Fruit fly (Drosophila melanogaster): Measurements from ENCODE around the gene Smr.

The Smr gene

DNA sequence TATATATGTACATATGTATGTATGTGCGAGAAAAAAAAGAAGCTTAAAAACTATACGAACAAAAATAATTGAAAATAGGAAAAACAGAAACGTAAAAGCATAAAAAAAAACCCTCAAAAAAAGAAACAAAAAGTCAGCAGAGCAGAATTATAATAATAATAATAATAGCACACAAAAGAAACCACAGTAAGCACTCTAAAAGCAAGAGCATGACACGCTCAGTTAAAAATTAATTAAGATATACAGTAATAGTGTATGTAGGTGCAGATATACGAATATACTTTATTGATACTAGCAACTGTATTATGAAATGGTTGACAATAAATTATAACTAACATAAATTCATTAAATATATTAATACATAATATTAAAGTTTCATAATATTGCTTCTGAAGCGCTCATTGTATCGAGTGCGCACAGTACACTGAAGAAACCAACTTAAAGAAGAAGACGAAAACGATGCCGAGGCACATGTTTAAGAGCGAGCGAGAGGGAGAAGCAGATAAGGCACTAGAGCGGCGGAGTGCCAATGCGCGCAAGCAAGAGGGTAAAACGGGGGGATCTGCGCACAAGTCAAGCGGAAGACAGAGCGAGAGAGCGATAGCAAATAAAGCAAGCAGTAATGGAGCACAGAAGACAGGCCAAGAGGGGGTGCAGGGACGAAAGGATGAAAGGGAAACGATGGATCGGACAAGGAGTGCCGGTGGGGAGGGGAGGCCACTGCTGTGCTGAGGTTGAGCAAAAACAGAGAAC lies 7.5 kb downstream of the Smr start (continued):
- TF ChIP-seq Mrtf (GFP tag; IDR thresholded peaks at IDR 0.05) (peak; percentile 83; the same call in 2 of the 3 replicates), BtbVII (GFP tag; optimal IDR thresholded peaks at IDR 0.05) (peak; percentile 86), sim (GFP tag; IDR thresholded peaks at IDR 0.05) (no peak), D19B (GFP tag; optimal IDR thresholded peaks at IDR 0.05) (peak; percentile 79), CG7987 (GFP tag; optimal IDR thresholded peaks at IDR 0.05) (peak; percentile 53), Jarid2 (GFP tag; optimal IDR thresholded peaks at IDR 0.05) (peak; percentile 64), CrebB (tag; optimal IDR thresholded peaks at IDR 0.05) (peak; percentile 53), slbo (GFP tag; IDR thresholded peaks at IDR 0.05) (peak; percentile 93), sna (GFP tag; IDR thresholded peaks at IDR 0.05; ENCODE audit: partially characterized antibody) (0 out of 2 replicates have a peak, but pooled peaks have one; percentile 14), crol (GFP tag; IDR thresholded peaks at IDR 0.05) (peak; percentile 100), CG8089 (GFP tag; optimal IDR thresholded peaks at IDR 0.05) (no peak), Xrp1 (GFP tag; IDR thresholded peaks at IDR 0.05) (peak; percentile 89), Elba2 (GFP tag; optimal IDR thresholded peaks at IDR 0.05) (no peak), Bgb (GFP tag; IDR thresholded peaks at IDR 0.05; ENCODE audit: partially characterized antibody) (peak; percentile 56; the same call in 1 of the 2 replicates), toy (GFP tag; IDR thresholded peaks at IDR 0.05) (peak; percentile 55; the same call in 1 of the 2 replicates), wdn (GFP tag; IDR thresholded peaks at IDR 0.05) (peak; percentile 84), Side (GFP tag; optimal IDR thresholded peaks at IDR 0.05) (no peak), CG11247 (GFP tag; IDR thresholded peaks at IDR 0.05) (peak; percentile 84; the same call in 1 of the 2 replicates), Stat92E (GFP tag; optimal IDR thresholded peaks at IDR 0.05) (no peak), CG12219 (GFP tag; optimal IDR thresholded peaks at IDR 0.05) (peak; percentile 61), az2 (GFP tag; optimal IDR thresholded peaks at IDR 0.05) (peak; percentile 78), tll (GFP tag; optimal IDR thresholded peaks at IDR 0.05) (peak in 1 of 2 experiments; percentile 10), CG10543 (GFP tag; optimal IDR thresholded peaks at IDR 0.05) (peak; percentile 96), trh (GFP tag; optimal IDR thresholded peaks at IDR 0.05) (peak; percentile 52), CG8281 (tag; optimal IDR thresholded peaks at IDR 0.05) (peak; percentile 78), Poxn (GFP tag; IDR thresholded peaks at IDR 0.05) (peak; percentile 74), CG3995 (GFP tag; optimal IDR thresholded peaks at IDR 0.05) (peak; percentile 46), chinmo (GFP tag; IDR thresholded peaks at IDR 0.05; ENCODE audit: partially characterized antibody) (peak; percentile 67; the same call in 2 of the 4 replicates), CG6854 (GFP tag; optimal IDR thresholded peaks at IDR 0.05) (peak; percentile 84), CG7745 (tag; optimal IDR thresholded peaks at IDR 0.05) (no peak), MBD-R2 (GFP tag; IDR thresholded peaks at IDR 0.05) (peak; percentile 57; the same call in 1 of the 2 replicates), eyg (GFP tag; optimal IDR thresholded peaks at IDR 0.05) (no peak), CG9817 (tag; optimal IDR thresholded peaks at IDR 0.05) (peak; percentile 94), ab (GFP tag; optimal IDR thresholded peaks at IDR 0.05) (no peak), Hey (tag; optimal IDR thresholded peaks at IDR 0.05) (no peak), CG7963 (GFP tag; IDR thresholded peaks at IDR 0.05; ENCODE audit: partially characterized antibody) (no peak), bab2 (GFP tag; optimal IDR thresholded peaks at IDR 0.05) (no peak), hb (GFP tag; IDR thresholded peaks at IDR 0.05; ENCODE audit: partially characterized antibody) (no peak), CG6689 (GFP tag; IDR thresholded peaks at IDR 0.05) (peak; percentile 89), pb (GFP tag; optimal IDR thresholded peaks at IDR 0.05) (no peak), sqz (GFP tag; optimal IDR thresholded peaks at IDR 0.05) (peak; percentile 73), CG3847 (GFP tag; IDR thresholded peaks at IDR 0.05) (peak; percentile 89), vvl (GFP tag; IDR thresholded peaks at IDR 0.05) (peak; percentile 88), slou (GFP tag; optimal IDR thresholded peaks at IDR 0.05) (peak; percentile 71), CG10267 (tag; optimal IDR thresholded peaks at IDR 0.05) (peak; percentile 84), NfI (GFP tag; optimal IDR thresholded peaks at IDR 0.05) (peak; percentile 91), lov (optimal IDR thresholded peaks at IDR 0.05) (no peak), lov (GFP tag; IDR thresholded peaks at IDR 0.05) (no peak), CG15601 (tag; optimal IDR thresholded peaks at IDR 0.05) (peak; percentile 85)
